Worm (Caenorhabditis elegans): Measurements from ENCODE around the gene R01E6.7.
A peak's percentile ranks its signal among the peaks of the same experiment; 100 is the strongest.

The R01E6.7 gene

DNA sequence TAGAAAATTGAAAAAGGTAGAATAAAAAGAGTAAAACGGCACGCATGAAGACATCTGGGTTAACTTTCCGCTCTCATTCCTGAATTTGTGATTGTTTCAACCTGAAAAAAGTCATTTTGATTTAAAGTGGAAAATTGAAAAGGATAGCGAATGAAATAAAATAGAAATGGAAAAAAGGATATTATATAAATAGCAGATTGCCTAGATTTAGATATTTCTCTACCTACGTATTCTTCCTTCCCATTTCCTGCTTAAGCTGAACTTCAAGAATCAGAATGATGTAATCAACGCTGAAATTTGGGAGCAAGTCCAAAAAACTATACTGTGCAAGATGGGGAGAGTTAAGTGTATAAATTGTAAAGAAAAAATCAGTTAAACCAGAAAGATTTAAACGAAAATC lies at the start of gene R01E6.7:
R01E6.7 (minus strand) TSS at position 101 of the 400 bp plus-strand sequence.
- TF ChIP-seq tab-1 (GFP tag; IDR thresholded peaks at IDR 0.05) = no peak
- TF ChIP-seq cog-1 (tag; optimal IDR thresholded peaks at IDR 0.05) = no peak

ce11 chrX:13618574-13618973 lies 48.8 kb upstream of the R01E6.7 start, which contains the start of gene nlp-53:
TSS of gene nlp-53 (plus strand) at chrX:13618874.
- TF ChIP-seq flt-1 (GFP tag; IDR thresholded peaks at IDR 0.05) (no peak), med-1 (GFP tag; optimal IDR thresholded peaks at IDR 0.05; ENCODE audit: insufficient read depth) (no peak), klf-2 (GFP tag; conservative IDR thresholded peaks at IDR 0.05) (no peak), ztf-29 (GFP tag; IDR thresholded peaks at IDR 0.05) (no peak), tab-1 (GFP tag; IDR thresholded peaks at IDR 0.05) (no peak), ztf-23 (GFP tag; IDR thresholded peaks at IDR 0.05) (no peak)

DNA sequence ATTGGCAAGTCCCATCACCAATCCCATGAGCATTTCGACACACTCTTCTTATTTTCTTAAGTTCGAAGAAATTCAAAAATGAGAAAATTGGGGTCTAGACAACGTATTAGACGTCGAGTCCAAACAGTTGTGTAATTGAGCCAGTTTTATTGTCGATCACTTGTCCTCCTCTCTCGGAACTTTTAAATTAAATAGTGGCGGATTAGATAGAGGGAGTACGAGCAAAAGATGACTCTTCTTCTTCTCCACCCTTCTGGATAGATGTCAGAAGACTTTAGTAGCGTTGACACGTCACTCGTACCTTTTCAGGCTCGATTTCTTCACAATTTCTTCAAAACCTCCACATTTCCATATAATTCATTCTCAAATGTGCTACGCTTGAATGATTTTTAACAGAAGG lies 45.4 kb upstream of the R01E6.7 start:
- no peak for TF ChIP-seq tab-1 (GFP tag; IDR thresholded peaks at IDR 0.05)
- no peak for TF ChIP-seq ztf-29 (GFP tag; IDR thresholded peaks at IDR 0.05)
- no peak for TF ChIP-seq ztf-23 (GFP tag; IDR thresholded peaks at IDR 0.05)
- TF ChIP-seq klf-2 (GFP tag; conservative IDR thresholded peaks at IDR 0.05) = no peak
- TF ChIP-seq flt-1 (GFP tag; IDR thresholded peaks at IDR 0.05) = no peak
- no peak for TF ChIP-seq med-1 (GFP tag; optimal IDR thresholded peaks at IDR 0.05; ENCODE audit: insufficient read depth)
- no peak for TF ChIP-seq ref-1 (GFP tag; conservative IDR thresholded peaks at IDR 0.05)
- TF ChIP-seq cog-1 (tag; optimal IDR thresholded peaks at IDR 0.05) = no peak

- TF ChIP-seq med-1 (GFP tag; optimal IDR thresholded peaks at IDR 0.05; ENCODE audit: insufficient read depth) (no peak), ztf-23 (GFP tag; IDR thresholded peaks at IDR 0.05) (no peak), cog-1 (tag; optimal IDR thresholded peaks at IDR 0.05) (no peak), tab-1 (GFP tag; IDR thresholded peaks at IDR 0.05) (no peak), ztf-29 (GFP tag; IDR thresholded peaks at IDR 0.05) (no peak), klf-2 (GFP tag; conservative IDR thresholded peaks at IDR 0.05) (no peak), T22C8.4 (GFP tag; IDR thresholded peaks at IDR 0.05) (no peak), ref-1 (GFP tag; conservative IDR thresholded peaks at IDR 0.05) (no peak), flt-1 (GFP tag; IDR thresholded peaks at IDR 0.05) (no peak)
Observed at ce11 chrX:13610040-13610439, 40.3 kb upstream of the R01E6.7 start.

ce11 chrX:13605854-13606253 lies 36.1 kb upstream of the R01E6.7 start:
- no peak for TF ChIP-seq ztf-23 (GFP tag; IDR thresholded peaks at IDR 0.05)
- TF ChIP-seq tab-1 (GFP tag; IDR thresholded peaks at IDR 0.05) = no peak

DNA sequence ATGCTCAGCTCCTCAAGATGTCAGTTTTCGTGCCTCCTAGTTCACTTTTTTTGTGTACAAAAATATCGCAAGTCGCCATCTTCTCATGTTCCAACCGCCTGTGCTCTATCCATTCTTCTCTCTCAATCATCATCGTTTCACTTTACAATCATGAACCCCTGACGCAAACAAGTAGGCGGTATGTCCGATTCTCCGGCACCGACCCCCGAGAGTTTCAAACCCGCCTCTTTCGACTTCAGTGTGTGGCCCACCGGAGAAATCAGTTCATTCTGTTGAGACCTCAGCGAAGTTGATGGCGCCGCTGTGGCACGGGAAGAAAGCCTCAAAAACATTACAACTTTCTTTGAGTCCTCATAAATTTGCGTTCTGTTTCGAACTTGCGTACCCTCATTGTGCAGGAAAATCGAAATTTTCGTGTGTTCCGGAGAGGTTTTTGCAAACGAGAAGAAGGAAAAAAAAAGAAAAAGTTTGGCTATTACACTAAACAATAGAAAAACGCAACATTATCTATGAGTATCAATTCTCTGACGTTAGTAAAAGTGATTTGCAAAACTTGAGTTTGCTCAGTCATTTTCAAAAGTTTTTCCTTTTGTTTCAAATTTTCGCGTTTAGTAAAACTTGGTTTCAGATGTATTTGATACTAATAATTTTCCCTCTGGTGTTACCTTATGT lies 35.3 kb upstream of the R01E6.7 start, which contains the start of gene F54B11.9:
F54B11.9 (plus strand) TSS at position 622 of the 672 bp plus-strand sequence.
- no peak for TF ChIP-seq flt-1 (GFP tag; IDR thresholded peaks at IDR 0.05)
- TF ChIP-seq cog-1 (tag; optimal IDR thresholded peaks at IDR 0.05) = no peak
- TF ChIP-seq klf-2 (GFP tag; conservative IDR thresholded peaks at IDR 0.05) = no peak
- TF ChIP-seq T22C8.4 (GFP tag; IDR thresholded peaks at IDR 0.05) = no peak
- TF ChIP-seq tab-1 (GFP tag; IDR thresholded peaks at IDR 0.05) = no peak
- TF ChIP-seq ztf-29 (GFP tag; IDR thresholded peaks at IDR 0.05) = no peak
- TF ChIP-seq ref-1 (GFP tag; conservative IDR thresholded peaks at IDR 0.05) = no peak
- no peak for TF ChIP-seq ztf-23 (GFP tag; IDR thresholded peaks at IDR 0.05)

DNA sequence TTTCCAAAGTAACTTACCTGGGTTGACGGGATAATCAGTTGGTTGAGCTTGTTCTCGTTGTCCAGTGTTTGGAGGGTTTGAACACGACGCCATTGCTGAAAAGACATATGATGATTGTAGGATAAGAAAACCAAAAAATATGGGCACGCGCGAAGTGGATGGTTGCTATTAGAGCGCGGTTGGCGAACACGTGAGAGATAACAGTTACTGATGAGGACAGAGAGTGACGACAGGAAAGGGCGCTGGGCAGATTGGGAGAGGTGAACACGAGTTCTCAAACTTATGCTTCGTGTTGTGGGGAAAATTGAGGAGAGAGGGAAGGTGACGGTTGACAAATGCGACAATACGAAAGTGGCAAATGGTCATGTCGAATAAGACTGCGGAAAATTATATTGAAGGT lies 34.1 kb upstream of the R01E6.7 start, which contains the start of gene F54B11.8:
F54B11.8 (minus strand) TSS at position 101 of the 400 bp plus-strand sequence.
- TF ChIP-seq ref-1 (GFP tag; conservative IDR thresholded peaks at IDR 0.05) (no peak), ztf-29 (GFP tag; IDR thresholded peaks at IDR 0.05) (no peak), T22C8.4 (GFP tag; IDR thresholded peaks at IDR 0.05) (no peak), flt-1 (GFP tag; IDR thresholded peaks at IDR 0.05) (no peak), klf-2 (GFP tag; conservative IDR thresholded peaks at IDR 0.05) (no peak), tab-1 (GFP tag; IDR thresholded peaks at IDR 0.05) (no peak), ztf-23 (GFP tag; IDR thresholded peaks at IDR 0.05) (no peak)

ce11 chrX:13600136-13600535 lies 30.4 kb upstream of the R01E6.7 start, which contains the start of gene F54B11.7:
TSS of gene F54B11.7 (plus strand) at chrX:13600436.
- no peak for TF ChIP-seq ref-1 (GFP tag; conservative IDR thresholded peaks at IDR 0.05)
- no peak for TF ChIP-seq klf-2 (GFP tag; conservative IDR thresholded peaks at IDR 0.05)
- no peak for TF ChIP-seq tab-1 (GFP tag; IDR thresholded peaks at IDR 0.05)
- no peak for TF ChIP-seq ztf-29 (GFP tag; IDR thresholded peaks at IDR 0.05)
- TF ChIP-seq med-1 (GFP tag; optimal IDR thresholded peaks at IDR 0.05; ENCODE audit: insufficient read depth) = no peak
- no peak for TF ChIP-seq cog-1 (tag; optimal IDR thresholded peaks at IDR 0.05)
- TF ChIP-seq T22C8.4 (GFP tag; IDR thresholded peaks at IDR 0.05) = no peak
- no peak for TF ChIP-seq flt-1 (GFP tag; IDR thresholded peaks at IDR 0.05)
- TF ChIP-seq ztf-23 (GFP tag; IDR thresholded peaks at IDR 0.05) = no peak

ce11 chrX:13598021-13598499 lies 28.3 kb upstream of the R01E6.7 start, which contains the start of gene bra-1:
TSS of gene bra-1 (plus strand) at chrX:13598449.
- TF ChIP-seq flt-1 (GFP tag; IDR thresholded peaks at IDR 0.05) = peak; percentile 63
- no peak for TF ChIP-seq klf-2 (GFP tag; conservative IDR thresholded peaks at IDR 0.05)
- no peak for TF ChIP-seq ref-1 (GFP tag; conservative IDR thresholded peaks at IDR 0.05)
- peak; percentile 19 for TF ChIP-seq cog-1 (tag; optimal IDR thresholded peaks at IDR 0.05)
- peak; percentile 53; the same call in 1 of the 2 replicates for TF ChIP-seq ztf-23 (GFP tag; IDR thresholded peaks at IDR 0.05)

- TF ChIP-seq cog-1 (tag; optimal IDR thresholded peaks at IDR 0.05) (peak; percentile 30), flt-1 (GFP tag; IDR thresholded peaks at IDR 0.05) (0 out of 2 replicates have a peak, but pooled peaks have one; percentile 9), ztf-23 (GFP tag; IDR thresholded peaks at IDR 0.05) (no peak)
Observed at ce11 chrX:13596003-13596767, 26.4 kb upstream of the R01E6.7 start, which contains the start of gene F54B11.5. TSS of gene F54B11.5 (minus strand) at chrX:13596068.
